Fruit fly (Drosophila melanogaster): ENCODE measurements around the gene Sfp65A.

DNA sequence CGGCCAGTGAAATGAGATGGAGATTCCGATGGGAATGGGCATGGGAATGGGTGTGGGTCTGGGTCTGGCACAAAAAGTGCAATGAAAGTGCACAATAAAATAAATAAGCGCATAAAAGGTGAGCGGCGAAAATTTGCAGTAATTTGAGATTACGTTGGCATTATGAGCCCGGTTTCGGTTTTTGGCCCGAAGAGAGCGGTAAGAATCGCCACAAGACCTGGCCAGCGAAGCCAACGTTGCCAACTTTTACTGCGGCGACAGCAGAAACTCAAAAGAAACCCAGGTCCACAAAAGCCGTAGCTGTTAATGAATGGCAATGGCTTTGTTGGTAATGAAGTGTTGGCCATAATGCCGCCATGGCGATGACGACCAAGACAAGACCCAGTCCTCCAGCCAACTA is 47.8 kb downstream of the Sfp65A start:
- TF ChIP-seq CG15336 (GFP tag; IDR thresholded peaks at IDR 0.05) (no peak), Hr38 (GFP tag; optimal IDR thresholded peaks at IDR 0.05) (no peak), Eip75B (GFP tag; optimal IDR thresholded peaks at IDR 0.05) (no peak), ss (GFP tag; optimal IDR thresholded peaks at IDR 0.05) (no peak), cyc (GFP tag; optimal IDR thresholded peaks at IDR 0.05) (no peak), OdsH (GFP tag; optimal IDR thresholded peaks at IDR 0.05) (no peak)
